Worm (Caenorhabditis elegans): ENCODE measurements around the gene K04B12.2.

K04B12.2 gene

DNA sequence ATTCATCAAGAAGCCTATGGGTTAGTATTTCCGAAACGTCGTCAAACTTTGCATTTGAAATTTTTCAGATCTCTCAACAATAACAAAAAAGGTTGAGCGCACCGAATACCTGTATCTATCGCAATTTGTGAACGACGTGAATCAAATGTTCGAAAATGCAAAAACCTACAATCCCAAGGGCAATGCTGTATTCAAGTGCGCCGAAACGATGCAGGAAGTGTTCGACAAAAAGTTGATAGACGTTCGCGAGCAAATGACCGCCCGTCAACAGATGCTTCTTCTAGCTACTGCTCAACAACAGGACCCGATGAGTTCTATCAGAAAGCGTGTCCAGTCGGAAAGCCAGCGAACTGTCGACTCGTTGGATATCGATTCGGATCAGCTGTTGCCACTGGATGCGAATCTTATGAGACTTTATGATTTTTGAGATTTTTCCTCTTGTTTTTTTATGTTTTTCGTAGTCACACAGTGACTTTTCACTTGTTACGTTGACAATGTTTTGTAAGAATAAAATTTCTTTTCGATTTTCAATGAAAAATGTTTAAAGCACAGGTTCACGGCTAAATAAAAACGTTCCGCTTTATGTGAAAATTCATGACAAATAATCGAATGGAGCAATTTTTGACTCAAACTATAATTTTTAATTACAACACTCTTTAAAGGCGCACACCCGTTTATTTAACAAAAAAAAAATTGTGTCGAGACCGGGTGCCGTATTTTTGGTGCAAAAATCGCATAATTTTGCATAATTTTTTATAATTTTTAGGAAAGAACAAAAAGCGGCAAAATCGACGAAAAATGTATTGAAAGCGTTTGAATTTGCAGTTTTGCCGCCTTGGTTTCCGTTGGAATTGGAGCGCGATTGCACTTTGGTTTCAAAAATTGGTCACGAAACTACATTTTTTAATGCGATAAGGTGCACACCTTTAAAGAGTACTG is 30.2 kb downstream of the K04B12.2 start (continued):
- TF ChIP-seq nhr-48 (tag; optimal IDR thresholded peaks at IDR 0.05) = peak; percentile 27
- TF ChIP-seq egl-43 (GFP tag; IDR thresholded peaks at IDR 0.05) = peak; percentile 52
- peak; percentile 54; the same call in 1 of the 2 replicates for TF ChIP-seq lin-1 (GFP tag; IDR thresholded peaks at IDR 0.05)
- TF ChIP-seq cey-2 (tag; optimal IDR thresholded peaks at IDR 0.05; ENCODE audit: borderline replicate concordance, insufficient read depth) = no peak
- TF ChIP-seq vab-7 (GFP tag; IDR thresholded peaks at IDR 0.05) = no peak
- 0 out of 2 replicates have a peak, but pooled peaks have one; percentile 14 for TF ChIP-seq mdt-29 (GFP tag; IDR thresholded peaks at IDR 0.05)
- no peak for TF ChIP-seq dmd-6 (GFP tag; IDR thresholded peaks at IDR 0.05)
- peak; percentile 70 for TF ChIP-seq nhr-102 (tag; optimal IDR thresholded peaks at IDR 0.05)
- no peak for TF ChIP-seq nhr-28 (tag; optimal IDR thresholded peaks at IDR 0.05)
- no peak for TF ChIP-seq snpc-4 (tag; optimal IDR thresholded peaks at IDR 0.05)
- TF ChIP-seq fkh-10 (GFP tag; optimal IDR thresholded peaks at IDR 0.05) = no peak
- peak; percentile 40 for TF ChIP-seq rbr-2 (tag; optimal IDR thresholded peaks at IDR 0.05)
- TF ChIP-seq nhr-111 (GFP tag; optimal IDR thresholded peaks at IDR 0.05) = no peak
- no peak for TF ChIP-seq set-16 (GFP tag; IDR thresholded peaks at IDR 0.05)
- TF ChIP-seq dmd-9 (GFP tag; IDR thresholded peaks at IDR 0.05) = no peak
- 0 out of 2 replicates have a peak, but pooled peaks have one; percentile 62 for TF ChIP-seq ctbp-1 (GFP tag; IDR thresholded peaks at IDR 0.05)
- TF ChIP-seq lin-38 (GFP tag; IDR thresholded peaks at IDR 0.05) = peak; percentile 72
- peak; percentile 66 for TF ChIP-seq nhr-25 (tag; optimal IDR thresholded peaks at IDR 0.05; ENCODE audit: borderline replicate concordance, insufficient read depth)
- peak; percentile 74 for TF ChIP-seq dve-1 (tag; optimal IDR thresholded peaks at IDR 0.05; ENCODE audit: insufficient read depth)
- TF ChIP-seq zip-2 (tag; optimal IDR thresholded peaks at IDR 0.05) = peak; percentile 38
- no peak for TF ChIP-seq ZK546.5 (tag; optimal IDR thresholded peaks at IDR 0.05)
- no peak for TF ChIP-seq ceh-62 (tag; optimal IDR thresholded peaks at IDR 0.05)
- TF ChIP-seq aly-2 (tag; optimal IDR thresholded peaks at IDR 0.05) = no peak
- TF ChIP-seq unc-39 (tag; optimal IDR thresholded peaks at IDR 0.05) = no peak
- no peak for TF ChIP-seq unc-130 (GFP tag; optimal IDR thresholded peaks at IDR 0.05)
- no peak for TF ChIP-seq skn-1 (tag; optimal IDR thresholded peaks at IDR 0.05)
- TF ChIP-seq daf-8 (GFP tag; IDR thresholded peaks at IDR 0.05) = no peak
- peak; percentile 84 for TF ChIP-seq php-3 (GFP tag; IDR thresholded peaks at IDR 0.05)
- peak in 1 of 2 experiments; percentile 16 for TF ChIP-seq mdl-1 (tag; optimal IDR thresholded peaks at IDR 0.05)
- TF ChIP-seq nhr-6 (tag; optimal IDR thresholded peaks at IDR 0.05) = peak; percentile 17
- TF ChIP-seq zag-1 (tag; optimal IDR thresholded peaks at IDR 0.05) = no peak
- TF ChIP-seq hlh-11 (tag; optimal IDR thresholded peaks at IDR 0.05) = peak; percentile 63
- peak; percentile 80 for TF ChIP-seq aha-1 (tag)
- peak; percentile 31 for TF ChIP-seq dpl-1 (GFP tag; optimal IDR thresholded peaks at IDR 0.05)
- no peak for TF ChIP-seq Y5F2A.4 (GFP tag; optimal IDR thresholded peaks at IDR 0.05)
- TF ChIP-seq F10B5.3 (tag; optimal IDR thresholded peaks at IDR 0.05) = peak; percentile 47
- TF ChIP-seq nhr-41 (GFP tag; IDR thresholded peaks at IDR 0.05) = no peak
- TF ChIP-seq mxl-3 (GFP tag; optimal IDR thresholded peaks at IDR 0.05) = peak; percentile 32
- TF ChIP-seq F26F4.8 (GFP tag; conservative IDR thresholded peaks at IDR 0.05) = no peak
- peak in 1 of 2 experiments; percentile 48 for TF ChIP-seq hif-1 (tag; optimal IDR thresholded peaks at IDR 0.05)
- no peak for TF ChIP-seq tra-1 (GFP tag; IDR thresholded peaks at IDR 0.05)
- peak; percentile 39 for TF ChIP-seq duxl-1 (tag; optimal IDR thresholded peaks at IDR 0.05; ENCODE audit: poor library complexity)
- TF ChIP-seq unc-62 (GFP tag; optimal IDR thresholded peaks at IDR 0.05 in 1 of 2) = no peak
- no peak for TF ChIP-seq unc-62 (tag; optimal IDR thresholded peaks at IDR 0.05)
- TF ChIP-seq lin-29 (GFP tag; IDR thresholded peaks at IDR 0.05) = peak; percentile 69
- TF ChIP-seq arid-1 (GFP tag; conservative IDR thresholded peaks at IDR 0.05) = 0 out of 2 replicates have a peak, but pooled peaks have one; percentile 42
- TF ChIP-seq pqm-1 (tag; optimal IDR thresholded peaks at IDR 0.05) = no peak
- TF ChIP-seq mes-2 (tag; optimal IDR thresholded peaks at IDR 0.05; ENCODE audit: poor library complexity, severe bottlenecking) = no peak
- no peak for TF ChIP-seq nhr-10 (tag; optimal IDR thresholded peaks at IDR 0.05)
